Fruit fly (Drosophila melanogaster) whole organism, prepupa: Measurements from ENCODE around the gene sphe.

ENCODE experiments used
- CG11294 ChIP-seq: fragments of 200-800 bp; sonication (Bioruptor generic); IDR thresholded peaks from 2 replicates; pipeline ENCODE4 v1.3.6; 2022; ENCODE audit warnings: missing biosample characterization, missing genetic modification characterization
- CG3032 ChIP-seq: fragments of 200-800 bp; optimal IDR thresholded peaks from 2 replicates; lab custom pipeline; 2019; ENCODE audit warnings: missing biosample characterization, mild to moderate bottlenecking, missing genetic modification characterization, moderate library complexity
- CG31627 ChIP-seq: fragments of 200-800 bp; sonication (Bioruptor generic); optimal IDR thresholded peaks from 3 replicates; lab custom pipeline; 2016; ENCODE audit warnings: missing biosample characterization, missing genetic modification characterization
- CG32006 ChIP-seq: fragments of 200-800 bp; sonication (Bioruptor generic); optimal IDR thresholded peaks from 3 replicates; lab custom pipeline; 2017; ENCODE audit warnings: missing biosample characterization, mild to moderate bottlenecking, missing genetic modification characterization
- CG34406 ChIP-seq: fragments of 200-800 bp; sonication (Bioruptor generic); optimal IDR thresholded peaks from 3 replicates; lab custom pipeline; 2016; ENCODE audit warnings: missing biosample characterization, missing genetic modification characterization
- CG4318 ChIP-seq: fragments of 200-800 bp; sonication (Bioruptor generic); optimal IDR thresholded peaks from 3 replicates; lab custom pipeline; 2017; ENCODE audit warnings: missing biosample characterization, mild to moderate bottlenecking, missing genetic modification characterization
- CG6163 ChIP-seq: fragments of 200-800 bp; sonication (Bioruptor generic); IDR thresholded peaks from 3 replicates; pipeline ENCODE4 v1.3.6; 2022; ENCODE audit warnings: missing biosample characterization, missing genetic modification characterization
- CG6792 ChIP-seq: fragments of 200-800 bp; sonication (Bioruptor generic); optimal IDR thresholded peaks from 3 replicates; lab custom pipeline; 2016; ENCODE audit warnings: missing biosample characterization, missing genetic modification characterization
- CG6808 ChIP-seq: fragments of 200-800 bp; sonication (Bioruptor generic); optimal IDR thresholded peaks from 3 replicates; lab custom pipeline; 2017; ENCODE audit warnings: missing biosample characterization, missing genetic modification characterization, mild to moderate bottlenecking, moderate library complexity, missing genetic modification reagents
- CG7368 ChIP-seq: fragments of 200-800 bp; sonication (Bioruptor generic); optimal IDR thresholded peaks from 3 replicates; lab custom pipeline; 2016; ENCODE audit warnings: missing biosample characterization, missing genetic modification characterization
- CG8119 ChIP-seq: fragments of 200-800 bp; sonication (Bioruptor generic); IDR thresholded peaks from 3 replicates; pipeline ENCODE4 v1.3.6; 2022; ENCODE audit warnings: missing biosample characterization, missing genetic modification characterization
- CG8632 ChIP-seq: fragments of 200-800 bp; sonication (Bioruptor generic); optimal IDR thresholded peaks from 3 replicates; lab custom pipeline; 2016; ENCODE audit warnings: missing biosample characterization, missing genetic modification characterization
- CG9139 ChIP-seq: fragments of 200-800 bp; sonication (Bioruptor generic); optimal IDR thresholded peaks from 3 replicates; lab custom pipeline; 2017; ENCODE audit warnings: missing biosample characterization, mild to moderate bottlenecking, missing genetic modification characterization
- Eip75B ChIP-seq: fragments of 200-800 bp; sonication (Bioruptor generic); optimal IDR thresholded peaks from 3 replicates; lab custom pipeline; 2016; ENCODE audit warnings: missing biosample characterization, missing genetic modification characterization
- Eip78C ChIP-seq: fragments of 200-800 bp; sonication (Bioruptor generic); peaks from one replicate; lab custom pipeline; 2016; ENCODE audit warnings: missing biosample characterization, missing genetic modification characterization
- Eip93F ChIP-seq: fragments of 200-800 bp; sonication (Bioruptor generic); optimal IDR thresholded peaks from 2 replicates; lab custom pipeline; 2016; ENCODE audit warnings: missing biosample characterization, mild to moderate bottlenecking, missing genetic modification characterization
- Ets96B ChIP-seq: fragments of 200-800 bp; optimal IDR thresholded peaks from 2 replicates; lab custom pipeline; 2019; ENCODE audit warnings: missing biosample characterization, mild to moderate bottlenecking, missing genetic modification characterization, moderate library complexity
- Hr38 ChIP-seq: sonication (Bioruptor generic); optimal IDR thresholded peaks from 2 replicates; lab custom pipeline; 2016; ENCODE audit warnings: missing biosample characterization, missing genetic modification characterization
- Hr39 ChIP-seq: fragments of 200-800 bp; sonication (Bioruptor generic); optimal IDR thresholded peaks from 2 replicates; lab custom pipeline; 2016; ENCODE audit warnings: missing biosample characterization, missing genetic modification characterization
- Lpt ChIP-seq: fragments of 200-800 bp; sonication (Bioruptor generic); optimal IDR thresholded peaks from 3 replicates; lab custom pipeline; 2016; ENCODE audit warnings: missing biosample characterization, missing genetic modification characterization
- Met ChIP-seq: fragments of 200-800 bp; sonication (Bioruptor generic); optimal IDR thresholded peaks from 3 replicates; lab custom pipeline; 2016; ENCODE audit warnings: missing biosample characterization, missing genetic modification characterization
- OdsH ChIP-seq: fragments of 200-800 bp; sonication (Bioruptor generic); optimal IDR thresholded peaks from 3 replicates; lab custom pipeline; 2016; ENCODE audit warnings: missing biosample characterization, missing genetic modification characterization
- Smox ChIP-seq: fragments of 200-800 bp; sonication (Bioruptor generic); optimal IDR thresholded peaks from 3 replicates; lab custom pipeline; 2016; ENCODE audit warnings: missing biosample characterization, missing genetic modification characterization
- Sox102F ChIP-seq: fragments of 200-800 bp; sonication (Bioruptor generic); optimal IDR thresholded peaks from 2 replicates; lab custom pipeline; 2016; ENCODE audit warnings: missing biosample characterization, mild to moderate bottlenecking, missing genetic modification characterization
- Sox14 ChIP-seq: fragments of 200-800 bp; sonication (Bioruptor generic); optimal IDR thresholded peaks from 3 replicates; lab custom pipeline; 2016; ENCODE audit warnings: missing biosample characterization, missing genetic modification characterization
- Sox15 ChIP-seq: fragments of 200-800 bp; sonication (Bioruptor generic); optimal IDR thresholded peaks from 3 replicates; lab custom pipeline; 2016; ENCODE audit warnings: missing biosample characterization, missing genetic modification characterization
- achi ChIP-seq: fragments of 200-800 bp; sonication (Bioruptor generic); optimal IDR thresholded peaks from 3 replicates; lab custom pipeline; 2016; ENCODE audit warnings: missing biosample characterization, missing genetic modification characterization
- cyc ChIP-seq: fragments of 200-800 bp; sonication (Bioruptor generic); optimal IDR thresholded peaks from 3 replicates; lab custom pipeline; 2016; ENCODE audit warnings: missing biosample characterization, missing genetic modification characterization
- dsx ChIP-seq: fragments of 200-800 bp; optimal IDR thresholded peaks from 3 replicates; lab custom pipeline; 2019; ENCODE audit warnings: missing biosample characterization, mild to moderate bottlenecking, missing genetic modification characterization, moderate library complexity; ENCODE audit not compliant: poor library complexity, severe bottlenecking
- eg ChIP-seq: fragments of 200-800 bp; sonication (Bioruptor generic); IDR thresholded peaks from 3 replicates; pipeline ENCODE4 v1.3.6; 2022; ENCODE audit warnings: missing biosample characterization, missing genetic modification characterization
- fd59A ChIP-seq: fragments of 200-800 bp; sonication (Bioruptor generic); optimal IDR thresholded peaks from 2 replicates; lab custom pipeline; 2017; ENCODE audit warnings: missing biosample characterization, mild to moderate bottlenecking, missing genetic modification characterization, missing genetic modification reagents
- fkh ChIP-seq: fragments of 200-800 bp; sonication (Bioruptor generic); optimal IDR thresholded peaks from 3 replicates; lab custom pipeline; 2017; ENCODE audit warnings: missing biosample characterization, mild to moderate bottlenecking, missing genetic modification characterization, moderate library complexity
- net ChIP-seq: fragments of 200-800 bp; sonication (Bioruptor generic); optimal IDR thresholded peaks from 3 replicates; lab custom pipeline; 2016; ENCODE audit warnings: missing biosample characterization, missing genetic modification characterization
- salr ChIP-seq, 2 experiments: fragments of 200-800 bp; sonication (Bioruptor generic); optimal IDR thresholded peaks; 3 replicates each; lab custom pipeline; 2016 to 2018; ENCODE audit warnings: missing biosample characterization in 2 of 2, missing genetic modification characterization in 2 of 2, mild to moderate bottlenecking in 1 of 2
- spab ChIP-seq: fragments of 200-800 bp; sonication (Bioruptor generic); optimal IDR thresholded peaks from 2 replicates; lab custom pipeline; 2017; ENCODE audit warnings: missing biosample characterization, mild to moderate bottlenecking, missing genetic modification characterization, missing genetic modification reagents
- ss ChIP-seq, 2 experiments: fragments of 200-800 bp; sonication (Bioruptor generic); optimal IDR thresholded peaks; 2 replicates in 1 of 2; 3 replicates in 1 of 2; lab custom pipeline; 2017 to 2018; ENCODE audit warnings: mild to moderate bottlenecking in 2 of 2, missing biosample characterization in 2 of 2, missing genetic modification characterization in 2 of 2, moderate library complexity in 1 of 2
- svp ChIP-seq: fragments of 200-800 bp; sonication (Bioruptor generic); peaks from one replicate; lab custom pipeline; 2016; ENCODE audit warnings: missing biosample characterization, missing genetic modification characterization
- vri ChIP-seq: fragments of 200-800 bp; sonication (Bioruptor generic); optimal IDR thresholded peaks from 3 replicates; lab custom pipeline; 2016; ENCODE audit warnings: missing biosample characterization, mild to moderate bottlenecking, missing genetic modification characterization

The sphe gene

dm6 chrX:16689966-16690365 lies 11.8 kb downstream of the sphe start:
- TF ChIP-seq Sox15 (GFP tag; lab: Kevin White, UChicago) (no peak), dsx (peak; percentile 30), CG6163 (GFP tag; lab: Robert Waterston, UW) (0 out of 3 replicates have a peak, but pooled peaks have one; percentile 6), CG4318 (GFP tag; lab: Kevin White, UChicago) (no peak), Eip78C (GFP tag; lab: Kevin White, UChicago) (peak; percentile 37), CG8632 (GFP tag; lab: Kevin White, UChicago) (no peak), Ets96B (tag; lab: Kevin White, UChicago) (peak; percentile 10), CG3032 (tag; lab: Kevin White, UChicago) (peak; percentile 5), achi (GFP tag; lab: Kevin White, UChicago) (no peak), CG8119 (GFP tag; lab: Robert Waterston, UW) (peak; percentile 51; the same call in 1 of the 3 replicates), svp (GFP tag; lab: Kevin White, UChicago) (peak; percentile 9)

dm6 chrX:16689339-16689738 lies 12.4 kb downstream of the sphe start:
- no peak for TF ChIP-seq Smox (GFP tag; lab: Kevin White, UChicago)
- TF ChIP-seq spab (GFP tag; lab: Kevin White, UChicago), result no peak
- TF ChIP-seq CG31627, result no peak
- no peak for TF ChIP-seq Lpt (GFP tag; lab: Kevin White, UChicago)
- TF ChIP-seq Eip78C (GFP tag; lab: Kevin White, UChicago), result no peak
- no peak for TF ChIP-seq net
- no peak for TF ChIP-seq eg (GFP tag; lab: Robert Waterston, UW)
- TF ChIP-seq CG7368 (GFP tag; lab: Kevin White, UChicago), result no peak
- no peak for TF ChIP-seq vri (GFP tag; lab: Kevin White, UChicago)
- no peak for TF ChIP-seq Sox102F (GFP tag; lab: Kevin White, UChicago)
- no peak for TF ChIP-seq Eip93F
- no peak for TF ChIP-seq Hr39
- no peak for TF ChIP-seq fkh
- no peak for TF ChIP-seq Met (GFP tag; lab: Kevin White, UChicago)
- TF ChIP-seq ss (GFP tag; optimal IDR thresholded peaks at IDR 0.05; lab: Kevin White, UChicago), result no peak
- TF ChIP-seq OdsH, result no peak
- no peak for TF ChIP-seq CG3032 (tag; lab: Kevin White, UChicago)
- TF ChIP-seq CG6792, result no peak

DNA sequence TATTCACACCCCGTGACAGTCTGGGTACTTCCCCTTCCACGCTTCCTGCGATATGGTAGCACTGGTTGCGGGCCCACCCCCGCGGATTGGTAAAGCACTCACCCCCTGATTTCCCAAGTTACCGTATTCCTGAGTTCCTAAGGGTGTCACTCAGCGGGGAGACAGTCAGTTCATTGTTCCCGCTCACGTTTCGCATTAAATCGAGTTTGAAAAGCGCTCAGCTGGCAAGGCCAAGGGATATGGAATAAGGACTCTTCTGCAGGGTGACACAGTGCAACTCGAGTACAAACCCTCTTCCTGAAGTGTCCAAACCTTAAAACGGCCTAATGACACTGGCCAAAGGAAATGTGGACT lies 13.7 kb downstream of the sphe start:
- TF ChIP-seq CG32006 (GFP tag; lab: Kevin White, UChicago) (no peak), fd59A (GFP tag; lab: Kevin White, UChicago) (no peak), CG11294 (GFP tag; lab: Robert Waterston, UW) (no peak), CG6808 (no peak), net (no peak), Sox14 (GFP tag; lab: Kevin White, UChicago) (no peak)

- TF ChIP-seq Lpt (GFP tag; lab: Kevin White, UChicago), result no peak
- no peak for TF ChIP-seq CG11294 (GFP tag; lab: Robert Waterston, UW)
- TF ChIP-seq salr (GFP tag; optimal IDR thresholded peaks at IDR 0.05; lab: Kevin White, UChicago), result no peak
- no peak for TF ChIP-seq Eip75B
- no peak for TF ChIP-seq CG9139 (GFP tag; lab: Kevin White, UChicago)
- TF ChIP-seq Hr38, result no peak
- TF ChIP-seq CG6808, result no peak
- no peak for TF ChIP-seq vri (GFP tag; lab: Kevin White, UChicago)
- no peak for TF ChIP-seq cyc (GFP tag; lab: Kevin White, UChicago)
- TF ChIP-seq Sox14 (GFP tag; lab: Kevin White, UChicago), result no peak
- TF ChIP-seq eg (GFP tag; lab: Robert Waterston, UW), result no peak
- no peak for TF ChIP-seq CG6792
- TF ChIP-seq dsx, result no peak
- TF ChIP-seq CG34406 (GFP tag; lab: Kevin White, UChicago), result no peak
- TF ChIP-seq svp (GFP tag; lab: Kevin White, UChicago), result no peak
- TF ChIP-seq Sox102F (GFP tag; lab: Kevin White, UChicago), result no peak
- no peak for TF ChIP-seq OdsH
- TF ChIP-seq Sox15 (GFP tag; lab: Kevin White, UChicago), result no peak
Measured at dm6 chrX:16687400-16688105, 14.2 kb downstream of the sphe start.
